Worm (Caenorhabditis elegans) whole organism, L4 larva: ENCODE results near the gene myrf-1.

Source experiments
- F26F4.8 ChIP-seq: fragments of 200-800 bp; sonication (Bioruptor generic); conservative IDR thresholded peaks from 2 replicates; pipeline ENCODE4 v1.3.6; 2022; ENCODE audit warnings: missing genetic modification characterization, missing compliant biosample characterization
- F44E2.7 ChIP-seq: fragments of 200-800 bp; sonication (Bioruptor generic); IDR thresholded peaks from 2 replicates; pipeline ENCODE4 v2.1.2; 2022; ENCODE audit warnings: missing genetic modification characterization, missing compliant biosample characterization
- T20F7.1 ChIP-seq: fragments of 200-800 bp; sonication (Bioruptor generic); optimal IDR thresholded peaks from 2 replicates; lab custom pipeline; 2018; ENCODE audit warnings: mild to moderate bottlenecking, missing genetic modification characterization, missing compliant biosample characterization
- Y105C5A.15 ChIP-seq: fragments of 200-800 bp; sonication (Bioruptor generic); IDR thresholded peaks from 2 replicates; pipeline ENCODE4 v1.3.6; 2022; ENCODE audit warnings: missing genetic modification characterization, missing compliant biosample characterization
- Y75B8A.6 ChIP-seq: fragments of 200-800 bp; sonication (Bioruptor generic); IDR thresholded peaks from 2 replicates; pipeline ENCODE4 v1.3.6; 2022; ENCODE audit warnings: missing genetic modification reagents, missing genetic modification characterization, missing compliant biosample characterization
- ZK546.5 ChIP-seq, 2 experiments: sonication (generic microtip); optimal IDR thresholded peaks; 2 replicates each; lab custom pipeline; 2017; ENCODE audit warnings: missing biosample characterization in 2 of 2, missing genetic modification characterization in 2 of 2
- aha-1 ChIP-seq: fragments of 150-350 bp; peaks from one replicate; lab custom pipeline; 2014; ENCODE audit warnings: missing biosample characterization, missing genetic modification characterization
- ceh-20 ChIP-seq: fragments of 200-800 bp; sonication (Bioruptor generic); IDR thresholded peaks from 2 replicates; pipeline ENCODE4 v1.3.6; 2022; ENCODE audit warnings: missing genetic modification reagents, missing genetic modification characterization, missing compliant biosample characterization
- ceh-28 ChIP-seq: fragments of 150-350 bp; optimal IDR thresholded peaks from 2 replicates; lab custom pipeline; 2014; ENCODE audit warnings: missing biosample characterization, missing genetic modification reagents, missing genetic modification characterization
- ceh-32 ChIP-seq: sonication (generic microtip); optimal IDR thresholded peaks from 2 replicates; lab custom pipeline; 2016; ENCODE audit warnings: mild to moderate bottlenecking, missing genetic modification characterization, missing compliant biosample characterization; ENCODE audit not compliant: poor library complexity
- ctbp-1 ChIP-seq: fragments of 200-800 bp; sonication (Bioruptor generic); IDR thresholded peaks from 2 replicates; pipeline ENCODE4 v1.3.6; 2022; ENCODE audit warnings: missing genetic modification reagents, missing genetic modification characterization, missing compliant biosample characterization
- dmd-6 ChIP-seq: fragments of 200-800 bp; sonication (Bioruptor generic); IDR thresholded peaks from 2 replicates; pipeline ENCODE4 v1.3.6; 2022; ENCODE audit warnings: missing genetic modification reagents, missing genetic modification characterization, missing compliant biosample characterization
- dpl-1 ChIP-seq: fragments of 150-350 bp; optimal IDR thresholded peaks from 2 replicates; lab custom pipeline; 2014; ENCODE audit warnings: missing biosample characterization, missing genetic modification reagents, missing genetic modification characterization
- fkh-10 ChIP-seq: fragments of 150-350 bp; optimal IDR thresholded peaks from 2 replicates; lab custom pipeline; 2014; ENCODE audit warnings: missing biosample characterization, missing genetic modification reagents, missing genetic modification characterization
- fos-1 ChIP-seq: fragments of 150-350 bp; optimal IDR thresholded peaks from 2 replicates; lab custom pipeline; 2014; ENCODE audit warnings: missing biosample characterization, missing genetic modification characterization
- gei-8 ChIP-seq: fragments of 200-800 bp; sonication (Bioruptor generic); optimal IDR thresholded peaks from 2 replicates; lab custom pipeline; 2018; ENCODE audit warnings: mild to moderate bottlenecking, missing genetic modification characterization, missing compliant biosample characterization
- hif-1 ChIP-seq, 2 experiments: sonication (generic microtip); optimal IDR thresholded peaks; 2 replicates each; lab custom pipeline; 2016 to 2017; ENCODE audit warnings: missing compliant biosample characterization in 2 of 2, missing genetic modification characterization in 2 of 2, missing genetic modification reagents in 2 of 2, missing genotype in 2 of 2, mild to moderate bottlenecking in 1 of 2
- hlh-11 ChIP-seq: fragments of 200-800 bp; sonication (Bioruptor generic); optimal IDR thresholded peaks from 2 replicates; lab custom pipeline; 2018; ENCODE audit warnings: mild to moderate bottlenecking, missing genetic modification characterization, missing compliant biosample characterization
- hlh-30 ChIP-seq: sonication (generic microtip); optimal IDR thresholded peaks from 2 replicates; lab custom pipeline; 2017; ENCODE audit warnings: antibody characterized with exemption, mild to moderate bottlenecking, missing genetic modification characterization, missing compliant biosample characterization; ENCODE audit not compliant: insufficient read depth
- jun-1 ChIP-seq: fragments of 150-350 bp; optimal IDR thresholded peaks from 2 replicates; lab custom pipeline; 2014; ENCODE audit warnings: missing biosample characterization, missing genetic modification reagents, missing genetic modification characterization
- lin-13 ChIP-seq: fragments of 150-350 bp; optimal IDR thresholded peaks from 2 replicates; lab custom pipeline; 2014; ENCODE audit warnings: missing biosample characterization, missing genetic modification reagents, missing genetic modification characterization
- lin-15B ChIP-seq: fragments of 150-350 bp; sonication (generic microtip); optimal IDR thresholded peaks from 3 replicates; lab custom pipeline; 2014; ENCODE audit warnings: missing biosample characterization, missing genetic modification characterization
- lin-29 ChIP-seq: fragments of 200-800 bp; sonication (Bioruptor generic); IDR thresholded peaks from 2 replicates; pipeline ENCODE4 v1.3.6; 2022; ENCODE audit warnings: missing genetic modification reagents, missing genetic modification characterization, missing compliant biosample characterization
- lin-38 ChIP-seq: fragments of 200-800 bp; sonication (Bioruptor generic); IDR thresholded peaks from 2 replicates; pipeline ENCODE4 v1.3.6; 2022; ENCODE audit warnings: missing genetic modification reagents, missing genetic modification characterization, missing compliant biosample characterization
- lir-3 ChIP-seq: sonication (generic microtip); optimal IDR thresholded peaks from 2 replicates; lab custom pipeline; 2016; ENCODE audit warnings: mild to moderate bottlenecking, missing genetic modification characterization, missing compliant biosample characterization
- mdl-1 ChIP-seq, 2 experiments: fragments of 150-350 bp in 1 of 2; sonication (generic microtip) in 1 of 2; optimal IDR thresholded peaks; 2 replicates each; lab custom pipeline; 2014 to 2017; ENCODE audit warnings: missing biosample characterization in 2 of 2, missing genetic modification characterization in 2 of 2
- mdt-29 ChIP-seq: fragments of 200-800 bp; sonication (Bioruptor generic); IDR thresholded peaks from 2 replicates; pipeline ENCODE4 v1.3.6; 2022; ENCODE audit warnings: missing genetic modification reagents, missing genetic modification characterization, missing compliant biosample characterization
- mep-1 ChIP-seq: fragments of 150-350 bp; sonication (generic microtip); optimal IDR thresholded peaks from 3 replicates; lab custom pipeline; 2014; ENCODE audit warnings: missing biosample characterization, missing genetic modification characterization
- mes-2 ChIP-seq: sonication (generic microtip); optimal IDR thresholded peaks from 2 replicates; lab custom pipeline; 2016; ENCODE audit warnings: missing genotype, mild to moderate bottlenecking, missing genetic modification characterization, missing compliant biosample characterization; ENCODE audit not compliant: poor library complexity, severe bottlenecking
- mxl-2 ChIP-seq: fragments of 200-800 bp; sonication (Bioruptor generic); conservative IDR thresholded peaks from 2 replicates; pipeline ENCODE4 v1.3.6; 2022; ENCODE audit warnings: missing genetic modification reagents, missing genetic modification characterization, missing compliant biosample characterization
- mxl-3 ChIP-seq: fragments of 200-800 bp; sonication (Bioruptor generic); optimal IDR thresholded peaks from 2 replicates; lab custom pipeline; 2018; ENCODE audit warnings: mild to moderate bottlenecking, missing genetic modification characterization, missing compliant biosample characterization
- nhr-11 ChIP-seq: fragments of 150-350 bp; optimal IDR thresholded peaks from 2 replicates; lab custom pipeline; 2014; ENCODE audit warnings: missing biosample characterization, missing genetic modification characterization
- nhr-28 ChIP-seq: fragments of 150-350 bp; optimal IDR thresholded peaks from 2 replicates; lab custom pipeline; 2014; ENCODE audit warnings: missing biosample characterization, missing genetic modification characterization
- nhr-76 ChIP-seq: fragments of 150-350 bp; optimal IDR thresholded peaks from 2 replicates; lab custom pipeline; 2014; ENCODE audit warnings: missing biosample characterization, missing genetic modification characterization
- pha-4 ChIP-seq, 2 experiments: fragments of 150-350 bp in 1 of 2; fragments of 200-800 bp in 1 of 2; sonication (Bioruptor generic) in 1 of 2; IDR thresholded peaks in 1 of 2; optimal IDR thresholded peaks in 1 of 2; 2 replicates each; pipeline versions ENCODE4 v1.3.6 to Lab custom; 2014 to 2022; ENCODE audit warnings: missing genetic modification characterization in 2 of 2, missing genetic modification reagents in 2 of 2, missing biosample characterization in 1 of 2, missing compliant biosample characterization in 1 of 2
- php-3 ChIP-seq: fragments of 200-800 bp; sonication (Bioruptor generic); IDR thresholded peaks from 2 replicates; pipeline ENCODE4 v1.3.6; 2022; ENCODE audit warnings: missing genetic modification reagents, missing genetic modification characterization, missing compliant biosample characterization
- rbr-2 ChIP-seq: sonication (generic microtip); optimal IDR thresholded peaks from 2 replicates; lab custom pipeline; 2016; ENCODE audit warnings: missing genotype, missing genetic modification characterization, missing compliant biosample characterization
- saeg-2 ChIP-seq: fragments of 200-800 bp; sonication (Bioruptor generic); IDR thresholded peaks from 2 replicates; pipeline ENCODE4 v1.3.6; 2022; ENCODE audit warnings: missing genetic modification reagents, missing genetic modification characterization, missing compliant biosample characterization
- spr-1 ChIP-seq: sonication (generic microtip); optimal IDR thresholded peaks from 2 replicates; lab custom pipeline; 2016; ENCODE audit warnings: mild to moderate bottlenecking, missing genetic modification characterization, missing compliant biosample characterization
- tag-97 ChIP-seq: fragments of 200-800 bp; sonication (Bioruptor generic); IDR thresholded peaks from 2 replicates; pipeline ENCODE4 v1.3.6; 2022; ENCODE audit warnings: missing genetic modification characterization, missing compliant biosample characterization
- tra-1 ChIP-seq: fragments of 200-800 bp; sonication (Bioruptor generic); IDR thresholded peaks from 2 replicates; pipeline ENCODE4 v1.3.6; 2022; ENCODE audit warnings: missing genetic modification reagents, missing genetic modification characterization, missing compliant biosample characterization
- unc-130 ChIP-seq: sonication (generic microtip); optimal IDR thresholded peaks from 2 replicates; lab custom pipeline; 2016; ENCODE audit warnings: missing genetic modification reagents, missing genetic modification characterization, missing compliant biosample characterization
- zfp-2 ChIP-seq: sonication (generic microtip); optimal IDR thresholded peaks from 2 replicates; lab custom pipeline; 2016; ENCODE audit warnings: mild to moderate bottlenecking, missing genetic modification characterization, missing compliant biosample characterization
- zip-11 ChIP-seq: fragments of 200-800 bp; sonication (Bioruptor generic); IDR thresholded peaks from 2 replicates; pipeline ENCODE4 v1.3.6; 2022; ENCODE audit warnings: missing genetic modification characterization, missing compliant biosample characterization
- ztf-7 ChIP-seq: fragments of 150-350 bp; optimal IDR thresholded peaks from 2 replicates; lab custom pipeline; 2014; ENCODE audit warnings: missing biosample characterization, missing genetic modification characterization

Gene myrf-1

DNA sequence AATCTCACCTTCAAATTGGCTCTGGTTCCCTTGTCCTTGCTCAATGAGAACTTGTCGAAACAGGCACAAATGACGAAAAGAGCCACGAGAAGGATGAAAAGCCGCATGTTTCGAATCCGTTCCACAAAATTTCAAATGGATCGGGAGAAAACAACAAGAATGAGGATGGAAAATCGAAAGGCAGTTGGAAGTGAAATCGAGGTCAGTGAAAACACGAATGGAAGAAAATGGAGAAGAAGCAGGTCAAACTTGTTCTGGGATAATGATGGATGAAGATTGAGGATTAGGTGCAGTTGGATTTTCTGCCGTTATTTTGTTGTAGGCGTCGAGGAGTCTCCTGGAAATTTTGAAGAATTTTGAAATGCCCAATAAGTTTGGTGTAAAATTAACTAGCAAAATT, 20.7 kb upstream of the myrf-1 start:
- TF ChIP-seq ceh-28 (tag; lab: Kevin White, UChicago) (no peak), ctbp-1 (GFP tag; lab: Robert Waterston, UW) (no peak), php-3 (GFP tag; lab: Robert Waterston, UW) (no peak), mxl-2 (no peak), lir-3 (tag; lab: Kevin White, UChicago) (no peak), fos-1 (tag; lab: Kevin White, UChicago) (no peak), lin-29 (GFP tag; lab: Robert Waterston, UW) (no peak), gei-8 (no peak), jun-1 (tag; lab: Kevin White, UChicago) (no peak), lin-13 (no peak), F26F4.8 (GFP tag; lab: Robert Waterston, UW) (no peak), F44E2.7 (GFP tag; lab: Robert Waterston, UW) (no peak), ceh-20 (no peak), fkh-10 (GFP tag; lab: Kevin White, UChicago) (no peak), lin-38 (GFP tag; lab: Robert Waterston, UW) (no peak), Y105C5A.15 (GFP tag; lab: Robert Waterston, UW) (no peak), spr-1 (tag; lab: Kevin White, UChicago) (no peak)

- TF ChIP-seq nhr-28 (tag; lab: Kevin White, UChicago): no peak
- TF ChIP-seq rbr-2 (tag; lab: Kevin White, UChicago): no peak
- TF ChIP-seq aha-1 (tag; lab: Kevin White, UChicago): peak; percentile 80
- no peak for TF ChIP-seq hlh-30
Measured at ce11 chrII:10519863-10520262, 17.5 kb upstream of the myrf-1 start.

DNA sequence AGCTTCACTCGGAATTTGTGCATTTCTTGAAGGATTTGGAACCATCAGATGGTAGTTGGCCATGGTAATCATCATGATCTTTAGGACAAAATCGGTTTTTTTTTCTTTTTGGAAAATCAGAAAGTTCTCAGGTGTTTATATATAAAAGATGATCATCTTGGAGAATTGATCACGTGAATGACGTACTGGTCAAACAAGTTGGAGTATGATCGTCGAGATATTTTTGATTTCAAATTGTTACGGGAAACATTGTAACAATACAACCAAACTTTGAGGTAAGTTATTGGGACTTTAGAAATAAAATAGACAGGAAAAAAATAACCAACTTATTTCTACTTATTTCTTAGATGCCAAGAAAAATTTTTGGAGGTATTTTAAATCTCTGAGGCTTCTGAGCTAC, 16.7 kb upstream of the myrf-1 start, which contains the start of gene F59B10.4:
Gene F59B10.4 (minus strand): TSS at position 101 of the 400 bp plus-strand sequence.
- TF ChIP-seq lin-13 (no peak), ceh-20 (no peak), mep-1 (no peak), spr-1 (tag; lab: Kevin White, UChicago) (no peak), ctbp-1 (GFP tag; lab: Robert Waterston, UW) (no peak), zip-11 (GFP tag; lab: Robert Waterston, UW) (no peak), ceh-28 (tag; lab: Kevin White, UChicago) (no peak), dmd-6 (GFP tag; lab: Robert Waterston, UW) (0 out of 2 replicates have a peak, but pooled peaks have one; percentile 8)

- no peak for TF ChIP-seq dpl-1 (GFP tag; lab: Kevin White, UChicago)
- no peak for TF ChIP-seq ZK546.5 (tag; optimal IDR thresholded peaks at IDR 0.05; lab: Kevin White, UChicago)
- TF ChIP-seq mxl-3 (GFP tag; lab: Kevin White, UChicago): peak; percentile 27
- TF ChIP-seq hlh-11: peak; percentile 20
- no peak for TF ChIP-seq hif-1 (tag; optimal IDR thresholded peaks at IDR 0.05; lab: Kevin White, UChicago)
- no peak for TF ChIP-seq mes-2
- TF ChIP-seq ceh-32 (tag; lab: Kevin White, UChicago): no peak
- no peak for TF ChIP-seq pha-4 (GFP tag; IDR thresholded peaks at IDR 0.05; lab: Robert Waterston, UW)
- TF ChIP-seq pha-4 (tag; optimal IDR thresholded peaks at IDR 0.05; lab: Kevin White, UChicago): no peak
- TF ChIP-seq mdl-1 (tag; optimal IDR thresholded peaks at IDR 0.05; lab: Kevin White, UChicago): peak in 1 of 2 experiments; percentile 28
- TF ChIP-seq lin-38 (GFP tag; lab: Robert Waterston, UW): no peak
- TF ChIP-seq dmd-6 (GFP tag; lab: Robert Waterston, UW): no peak
- no peak for TF ChIP-seq lin-15B (tag; lab: Kevin White, UChicago)
- TF ChIP-seq tra-1 (GFP tag; lab: Robert Waterston, UW): peak; percentile 38; the same call in 1 of the 2 replicates
- TF ChIP-seq zip-11 (GFP tag; lab: Robert Waterston, UW): no peak
- TF ChIP-seq jun-1 (tag; lab: Kevin White, UChicago): no peak
- TF ChIP-seq Y75B8A.6: no peak
- no peak for TF ChIP-seq F44E2.7 (GFP tag; lab: Robert Waterston, UW)
- TF ChIP-seq zfp-2 (tag; lab: Kevin White, UChicago): no peak
- no peak for TF ChIP-seq saeg-2 (GFP tag; lab: Robert Waterston, UW)
- no peak for TF ChIP-seq nhr-76 (tag; lab: Kevin White, UChicago)
- no peak for TF ChIP-seq php-3 (GFP tag; lab: Robert Waterston, UW)
- peak; percentile 4 for TF ChIP-seq nhr-11 (tag; lab: Kevin White, UChicago)
- no peak for TF ChIP-seq ztf-7 (tag; lab: Kevin White, UChicago)
- no peak for TF ChIP-seq tag-97 (GFP tag; lab: Robert Waterston, UW)
- TF ChIP-seq nhr-28 (tag; lab: Kevin White, UChicago): peak; percentile 40
- TF ChIP-seq mdt-29 (GFP tag; lab: Robert Waterston, UW): no peak
- no peak for TF ChIP-seq unc-130 (GFP tag; lab: Kevin White, UChicago)
- no peak for TF ChIP-seq T20F7.1
Measured at ce11 chrII:10516375-10516774, 14.0 kb upstream of the myrf-1 start.
